Worm (Caenorhabditis elegans) whole organism, mixed stage, embryonic: ENCODE results near the gene famp-1.

Source experiments
- blmp-1 ChIP-seq: fragments of 150-350 bp; optimal IDR thresholded peaks from 2 replicates; lab custom pipeline; 2014; ENCODE audit warnings: missing biosample characterization, missing genetic modification characterization
- drap-1 ChIP-seq: fragments of 200-800 bp; sonication (Bioruptor generic); optimal IDR thresholded peaks from 3 replicates; lab custom pipeline; 2018; ENCODE audit warnings: mild to moderate bottlenecking, missing genetic modification characterization, missing compliant biosample characterization
- nhr-28 ChIP-seq: fragments of 150-350 bp; optimal IDR thresholded peaks from 2 replicates; lab custom pipeline; 2014; ENCODE audit warnings: missing biosample characterization, missing genetic modification characterization
- snpc-4 ChIP-seq: fragments of 150-350 bp; optimal IDR thresholded peaks from 2 replicates; lab custom pipeline; 2014; ENCODE audit warnings: missing biosample characterization, missing genetic modification characterization
- unc-62 ChIP-seq: fragments of 150-350 bp; optimal IDR thresholded peaks from 2 replicates; lab custom pipeline; 2014; ENCODE audit warnings: missing biosample characterization, missing genetic modification reagents, missing genetic modification characterization

- TF ChIP-seq unc-62 (GFP tag; lab: Kevin White, UChicago) (no peak), blmp-1 (tag; lab: Kevin White, UChicago) (no peak), nhr-28 (tag; lab: Kevin White, UChicago) (no peak), drap-1 (no peak), snpc-4 (no peak)
These were observed 42.6 kb downstream of the famp-1 start for ce11 chrIV:2220896-2221295.
